Worm (Caenorhabditis elegans) whole organism, mixed stage, embryonic: ENCODE measurements around the gene tbc-17.

Experiments used
- M03D4.4 ChIP-seq: sonication (generic microtip); optimal IDR thresholded peaks from 2 replicates; lab custom pipeline; 2017; ENCODE audit warnings: mild to moderate bottlenecking, missing genetic modification characterization, missing compliant biosample characterization
- bed-3 ChIP-seq: fragments of 200-800 bp; sonication (Bioruptor generic); optimal IDR thresholded peaks from 3 replicates; lab custom pipeline; 2018; ENCODE audit warnings: mild to moderate bottlenecking, missing genetic modification characterization, moderate library complexity, missing compliant biosample characterization
- blmp-1 ChIP-seq: fragments of 150-350 bp; optimal IDR thresholded peaks from 2 replicates; lab custom pipeline; 2014; ENCODE audit warnings: missing biosample characterization, missing genetic modification characterization
- ceh-39 ChIP-seq: fragments of 150-350 bp; optimal IDR thresholded peaks from 2 replicates; lab custom pipeline; 2014; ENCODE audit warnings: missing biosample characterization, missing genetic modification characterization
- ceh-43 ChIP-seq: fragments of 200-800 bp; sonication (Bioruptor generic); optimal IDR thresholded peaks from 2 replicates; lab custom pipeline; 2018; ENCODE audit warnings: mild to moderate bottlenecking, missing genetic modification characterization, moderate library complexity, missing compliant biosample characterization
- ceh-83 ChIP-seq: fragments of 200-800 bp; sonication (Bioruptor generic); optimal IDR thresholded peaks from 2 replicates; lab custom pipeline; 2018; ENCODE audit warnings: mild to moderate bottlenecking, missing genetic modification characterization, missing compliant biosample characterization
- ces-1 ChIP-seq: fragments of 150-350 bp; optimal IDR thresholded peaks from 2 replicates; lab custom pipeline; 2014; ENCODE audit warnings: missing biosample characterization, missing genetic modification reagents, missing genetic modification characterization
- cnd-1 ChIP-seq: fragments of 200-800 bp; sonication (Bioruptor generic); optimal IDR thresholded peaks from 2 replicates; lab custom pipeline; 2018; ENCODE audit warnings: mild to moderate bottlenecking, missing genetic modification characterization, missing compliant biosample characterization
- drap-1 ChIP-seq: fragments of 200-800 bp; sonication (Bioruptor generic); optimal IDR thresholded peaks from 3 replicates; lab custom pipeline; 2018; ENCODE audit warnings: mild to moderate bottlenecking, missing genetic modification characterization, missing compliant biosample characterization
- elt-1 ChIP-seq: sonication (generic microtip); optimal IDR thresholded peaks from 2 replicates; lab custom pipeline; 2017; ENCODE audit warnings: missing genetic modification characterization, mild to moderate bottlenecking, missing compliant biosample characterization, antibody characterized with exemption, moderate library complexity, borderline replicate concordance; ENCODE audit not compliant: insufficient read depth
- elt-3 ChIP-seq: fragments of 150-350 bp; optimal IDR thresholded peaks from 2 replicates; lab custom pipeline; 2014; ENCODE audit warnings: missing biosample characterization, missing genetic modification characterization
- flh-1 ChIP-seq: fragments of 200-800 bp; sonication (Bioruptor generic); optimal IDR thresholded peaks from 2 replicates; lab custom pipeline; 2018; ENCODE audit warnings: mild to moderate bottlenecking, missing genetic modification characterization, moderate library complexity, missing compliant biosample characterization
- ham-2 ChIP-seq: fragments of 200-800 bp; sonication (Bioruptor generic); optimal IDR thresholded peaks from 2 replicates; lab custom pipeline; 2018; ENCODE audit warnings: mild to moderate bottlenecking, missing genetic modification characterization, missing compliant biosample characterization
- hlh-1 ChIP-seq: fragments of 150-350 bp; optimal IDR thresholded peaks from 2 replicates; lab custom pipeline; 2014; ENCODE audit warnings: missing biosample characterization, missing genetic modification reagents, missing genetic modification characterization
- lin-13 ChIP-seq: fragments of 150-350 bp; optimal IDR thresholded peaks from 2 replicates; lab custom pipeline; 2014; ENCODE audit warnings: missing biosample characterization, missing genetic modification characterization
- lin-32 ChIP-seq: fragments of 200-800 bp; sonication (Bioruptor generic); optimal IDR thresholded peaks from 2 replicates; lab custom pipeline; 2018; ENCODE audit warnings: mild to moderate bottlenecking, missing genetic modification characterization, missing compliant biosample characterization
- lsy-2 ChIP-seq: fragments of 150-350 bp; optimal IDR thresholded peaks from 2 replicates; lab custom pipeline; 2014; ENCODE audit warnings: missing biosample characterization, missing genetic modification characterization
- mab-5 ChIP-seq: fragments of 150-350 bp; optimal IDR thresholded peaks from 2 replicates; lab custom pipeline; 2014; ENCODE audit warnings: missing biosample characterization, missing genetic modification characterization
- mep-1 ChIP-seq: fragments of 150-350 bp; optimal IDR thresholded peaks from 2 replicates; lab custom pipeline; 2017; ENCODE audit warnings: missing biosample characterization, missing genetic modification reagents, missing genetic modification characterization, inconsistent platforms
- mls-2 ChIP-seq: sonication (generic microtip); optimal IDR thresholded peaks from 2 replicates; lab custom pipeline; 2016; ENCODE audit warnings: mild to moderate bottlenecking, missing genetic modification characterization, moderate library complexity, missing compliant biosample characterization
- nhr-12 ChIP-seq: fragments of 150-350 bp; optimal IDR thresholded peaks from 2 replicates; lab custom pipeline; 2014; ENCODE audit warnings: missing biosample characterization, missing genetic modification characterization
- nhr-2 ChIP-seq: fragments of 150-350 bp; optimal IDR thresholded peaks from 2 replicates; lab custom pipeline; 2014; ENCODE audit warnings: missing biosample characterization, missing genetic modification characterization
- nhr-237 ChIP-seq: fragments of 150-350 bp; optimal IDR thresholded peaks from 2 replicates; lab custom pipeline; 2014; ENCODE audit warnings: missing biosample characterization, missing genetic modification characterization
- nhr-28 ChIP-seq: fragments of 150-350 bp; optimal IDR thresholded peaks from 2 replicates; lab custom pipeline; 2014; ENCODE audit warnings: missing biosample characterization, missing genetic modification characterization
- nhr-76 ChIP-seq: sonication (generic microtip); optimal IDR thresholded peaks from 2 replicates; lab custom pipeline; 2017; ENCODE audit warnings: missing biosample characterization, missing genetic modification characterization
- pha-4 ChIP-seq: fragments of 150-350 bp; optimal IDR thresholded peaks from 2 replicates; lab custom pipeline; 2018; ENCODE audit warnings: missing biosample characterization, missing genetic modification reagents, missing genetic modification characterization
- sem-2 ChIP-seq: fragments of 200-800 bp; sonication (Bioruptor generic); optimal IDR thresholded peaks from 2 replicates; lab custom pipeline; 2018; ENCODE audit warnings: mild to moderate bottlenecking, missing genetic modification characterization, missing compliant biosample characterization
- snpc-4 ChIP-seq: fragments of 150-350 bp; optimal IDR thresholded peaks from 2 replicates; lab custom pipeline; 2014; ENCODE audit warnings: missing biosample characterization, missing genetic modification characterization
- unc-120 ChIP-seq: sonication (generic microtip); optimal IDR thresholded peaks from 2 replicates; lab custom pipeline; 2017; ENCODE audit warnings: missing genetic modification characterization, missing compliant biosample characterization; ENCODE audit not compliant: poor library complexity, severe bottlenecking
- unc-39 ChIP-seq: fragments of 150-350 bp; optimal IDR thresholded peaks from 2 replicates; lab custom pipeline; 2014; ENCODE audit warnings: missing biosample characterization, missing genetic modification characterization
- unc-62 ChIP-seq: fragments of 150-350 bp; optimal IDR thresholded peaks from 2 replicates; lab custom pipeline; 2014; ENCODE audit warnings: missing biosample characterization, missing genetic modification reagents, missing genetic modification characterization
- zip-8 ChIP-seq: fragments of 150-350 bp; optimal IDR thresholded peaks from 2 replicates; lab custom pipeline; 2014; ENCODE audit warnings: missing biosample characterization, missing genetic modification characterization

The tbc-17 gene

ce11 chrII:12728608-12729007, 34.4 kb downstream of the tbc-17 start:
- TF ChIP-seq mab-5 (tag; lab: Kevin White, UChicago) = no peak
- no peak for TF ChIP-seq unc-62 (GFP tag; lab: Kevin White, UChicago)
- no peak for TF ChIP-seq drap-1 (GFP tag; lab: Kevin White, UChicago)
- TF ChIP-seq M03D4.4 (tag; lab: Kevin White, UChicago) = no peak
- no peak for TF ChIP-seq nhr-237 (tag; lab: Kevin White, UChicago)
- TF ChIP-seq sem-2 (GFP tag; lab: Kevin White, UChicago) = no peak
- no peak for TF ChIP-seq unc-39 (tag; lab: Kevin White, UChicago)
- no peak for TF ChIP-seq ceh-43 (GFP tag; lab: Kevin White, UChicago)
- no peak for TF ChIP-seq nhr-28 (tag; lab: Kevin White, UChicago)

- TF ChIP-seq ceh-43 (GFP tag; lab: Kevin White, UChicago) = no peak
- no peak for TF ChIP-seq elt-1 (tag; lab: Kevin White, UChicago)
- no peak for TF ChIP-seq bed-3 (GFP tag; lab: Kevin White, UChicago)
- no peak for TF ChIP-seq zip-8 (tag; lab: Kevin White, UChicago)
- TF ChIP-seq mep-1 (tag; lab: Kevin White, UChicago) = no peak
- TF ChIP-seq unc-120 (tag; lab: Kevin White, UChicago) = no peak
- no peak for TF ChIP-seq elt-3 (tag; lab: Kevin White, UChicago)
- no peak for TF ChIP-seq ces-1
- TF ChIP-seq nhr-12 = no peak
- TF ChIP-seq lin-13 (tag; lab: Kevin White, UChicago) = no peak
- TF ChIP-seq sem-2 (GFP tag; lab: Kevin White, UChicago) = no peak
- no peak for TF ChIP-seq drap-1 (GFP tag; lab: Kevin White, UChicago)
- no peak for TF ChIP-seq nhr-76 (tag; lab: Kevin White, UChicago)
- no peak for TF ChIP-seq flh-1 (GFP tag; lab: Kevin White, UChicago)
- TF ChIP-seq ceh-39 (tag; lab: Kevin White, UChicago) = no peak
Measured at ce11 chrII:12729952-12730351, 35.7 kb downstream of the tbc-17 start.

ce11 chrII:12736579-12736978, 42.4 kb downstream of the tbc-17 start, which contains the start of gene snrp-200:
TSS of gene snrp-200 (minus strand) at chrII:12736910.
- TF ChIP-seq bed-3 (GFP tag; lab: Kevin White, UChicago) (no peak), pha-4 (no peak)

- no peak for TF ChIP-seq zip-8 (tag; lab: Kevin White, UChicago)
- peak; percentile 1 for TF ChIP-seq hlh-1 (tag; lab: Kevin White, UChicago)
- peak; percentile 78 for TF ChIP-seq mep-1 (tag; lab: Kevin White, UChicago)
- peak; percentile 8 for TF ChIP-seq lin-13 (tag; lab: Kevin White, UChicago)
- peak; percentile 23 for TF ChIP-seq nhr-237 (tag; lab: Kevin White, UChicago)
- TF ChIP-seq lsy-2 (tag; lab: Kevin White, UChicago) = peak; percentile 42
- TF ChIP-seq ceh-83 = no peak
- peak; percentile 33 for TF ChIP-seq ces-1
Measured at ce11 chrII:12738284-12739201, 44.3 kb downstream of the tbc-17 start, which contains the start of gene pisy-1. TSS of gene pisy-1 (minus strand) at chrII:12738334.

- TF ChIP-seq snpc-4 (tag; lab: Kevin White, UChicago) (no peak), hlh-1 (tag; lab: Kevin White, UChicago) (no peak), mep-1 (tag; lab: Kevin White, UChicago) (no peak), nhr-2 (no peak), zip-8 (tag; lab: Kevin White, UChicago) (no peak), ham-2 (GFP tag; lab: Kevin White, UChicago) (no peak), mls-2 (no peak), pha-4 (no peak), elt-1 (tag; lab: Kevin White, UChicago) (no peak), nhr-76 (tag; lab: Kevin White, UChicago) (no peak), ceh-83 (no peak), blmp-1 (tag; lab: Kevin White, UChicago) (no peak), cnd-1 (tag; lab: Kevin White, UChicago) (no peak), nhr-12 (no peak), lin-32 (GFP tag; lab: Kevin White, UChicago) (no peak)
- TF ChIP-seq, all 35 proteins: peak for 0
Measured at ce11 chrII:12739306-12739705, 45.1 kb downstream of the tbc-17 start.
